Worm (Caenorhabditis elegans) whole organism, young adult: Measurements from ENCODE around the gene irld-6.

Experiments used
- Y79H2A.3 ChIP-seq: fragments of 200-800 bp; sonication (Bioruptor generic); conservative IDR thresholded peaks from 2 replicates; pipeline ENCODE4 v1.3.6; 2022; ENCODE audit warnings: missing genetic modification reagents, missing genetic modification characterization, missing compliant biosample characterization
- ama-1 ChIP-seq, 3 experiments: fragments of 150-350 bp in 1 of 3; sonication (generic microtip) in 2 of 3; optimal IDR thresholded peaks; 2 replicates each; lab custom pipeline; 2014 to 2018; ENCODE audit warnings: missing biosample characterization in 2 of 3, missing genetic modification characterization in 2 of 3, missing genetic modification reagents in 2 of 3
- athp-1 ChIP-seq: sonication (generic microtip); optimal IDR thresholded peaks from 2 replicates; lab custom pipeline; 2017; ENCODE audit warnings: mild to moderate bottlenecking, missing genetic modification characterization, missing compliant biosample characterization
- cebp-2 ChIP-seq: fragments of 200-800 bp; sonication (Bioruptor generic); IDR thresholded peaks from 2 replicates; pipeline ENCODE4 v1.3.6; 2022; ENCODE audit warnings: missing genetic modification characterization, missing compliant biosample characterization
- dpff-1 ChIP-seq: sonication (generic microtip); optimal IDR thresholded peaks from 2 replicates; lab custom pipeline; 2017; ENCODE audit warnings: mild to moderate bottlenecking, missing genetic modification characterization, missing compliant biosample characterization
- hsf-1 ChIP-seq: fragments of 200-800 bp; sonication (Bioruptor generic); IDR thresholded peaks from 2 replicates; pipeline ENCODE4 v1.3.6; 2022; ENCODE audit warnings: missing genetic modification reagents, missing genetic modification characterization, missing compliant biosample characterization
- lsl-1 ChIP-seq: fragments of 200-800 bp; sonication (Bioruptor generic); optimal IDR thresholded peaks from 2 replicates; lab custom pipeline; 2018; ENCODE audit warnings: mild to moderate bottlenecking, missing genetic modification characterization, moderate library complexity, missing compliant biosample characterization
- lsy-27 ChIP-seq: sonication (generic microtip); optimal IDR thresholded peaks from 2 replicates; lab custom pipeline; 2017; ENCODE audit warnings: missing genetic modification characterization, mild to moderate bottlenecking, missing compliant biosample characterization, antibody characterized with exemption, missing genotype, borderline replicate concordance; ENCODE audit not compliant: insufficient read depth
- rcor-1 ChIP-seq: fragments of 200-800 bp; sonication (Bioruptor generic); IDR thresholded peaks from 2 replicates; pipeline ENCODE4 v1.3.6; 2022; ENCODE audit warnings: missing genetic modification reagents, missing genetic modification characterization, missing compliant biosample characterization
- snpc-1.3 ChIP-seq: sonication (generic microtip); optimal IDR thresholded peaks from 2 replicates; lab custom pipeline; 2017; ENCODE audit warnings: missing genetic modification characterization, mild to moderate bottlenecking, missing compliant biosample characterization, antibody characterized with exemption, moderate library complexity, missing genotype, missing genetic modification reagents; ENCODE audit not compliant: insufficient read depth
- snpc-3.4 ChIP-seq: sonication (generic microtip); optimal IDR thresholded peaks from 2 replicates; lab custom pipeline; 2017; ENCODE audit warnings: missing genetic modification characterization, mild to moderate bottlenecking, missing compliant biosample characterization, antibody characterized with exemption, moderate library complexity, missing genotype, missing genetic modification reagents
- tlf-1 ChIP-seq: fragments of 200-800 bp; sonication (Bioruptor generic); optimal IDR thresholded peaks from 2 replicates; lab custom pipeline; 2018; ENCODE audit warnings: mild to moderate bottlenecking, missing genetic modification characterization, missing compliant biosample characterization
- unc-130 ChIP-seq: sonication (generic microtip); optimal IDR thresholded peaks from 2 replicates; lab custom pipeline; 2016; ENCODE audit warnings: missing genetic modification reagents, missing genetic modification characterization, missing compliant biosample characterization

- TF ChIP-seq athp-1 (tag; lab: Kevin White, UChicago): no peak
- TF ChIP-seq unc-130 (GFP tag; lab: Kevin White, UChicago): no peak
- TF ChIP-seq rcor-1 (GFP tag; lab: Robert Waterston, UW): no peak
- no peak for TF ChIP-seq ama-1 (optimal IDR thresholded peaks at IDR 0.05; lab: Kevin White, UChicago)
- TF ChIP-seq ama-1 (GFP tag; optimal IDR thresholded peaks at IDR 0.05; lab: Kevin White, UChicago): no peak
- no peak for TF ChIP-seq hsf-1 (GFP tag; lab: Robert Waterston, UW)
- TF ChIP-seq cebp-2 (GFP tag; lab: Robert Waterston, UW): no peak
- no peak for TF ChIP-seq tlf-1 (GFP tag; lab: Kevin White, UChicago)
- TF ChIP-seq lsl-1: no peak
- TF ChIP-seq snpc-1.3 (tag; lab: Kevin White, UChicago): no peak
- no peak for TF ChIP-seq snpc-3.4 (tag; lab: Kevin White, UChicago)
- TF ChIP-seq Y79H2A.3 (GFP tag; lab: Robert Waterston, UW): no peak
- TF ChIP-seq dpff-1 (tag; lab: Kevin White, UChicago): no peak
- no peak for TF ChIP-seq lsy-27 (tag; lab: Kevin White, UChicago)
Measured at ce11 chrV:10760839-10761238, 4.2 kb upstream of the irld-6 start.
